Fruit fly (Drosophila melanogaster) whole organism, embryonic: ENCODE measurements around the gene CG42237.

Source experiments
- Awh ChIP-seq: fragments of 200-800 bp; sonication (Bioruptor generic); IDR thresholded peaks from 2 replicates; pipeline ENCODE4, ENCODE4 v1.3.6; 2022; ENCODE audit warnings: missing biosample characterization, missing genetic modification characterization
- C15 ChIP-seq: fragments of 200-800 bp; sonication (Bioruptor generic); IDR thresholded peaks from 3 replicates; pipeline ENCODE4 v1.3.6; 2022; ENCODE audit warnings: missing biosample characterization, missing genetic modification characterization
- CG1024 ChIP-seq: fragments of 200-800 bp; sonication (Bioruptor generic); IDR thresholded peaks from 2 replicates; pipeline ENCODE4 v1.3.6; 2022; ENCODE audit warnings: missing biosample characterization, missing genetic modification characterization
- CG10462 ChIP-seq: fragments of 200-800 bp; sonication (Bioruptor generic); optimal IDR thresholded peaks from 2 replicates; lab custom pipeline; 2016; ENCODE audit warnings: missing biosample characterization, missing genetic modification characterization
- CG10959 ChIP-seq: fragments of 200-800 bp; sonication (Bioruptor generic); IDR thresholded peaks from 2 replicates; pipeline ENCODE4 v1.3.6; 2022; ENCODE audit warnings: missing biosample characterization, missing genetic modification characterization
- CG11723 ChIP-seq: fragments of 200-800 bp; sonication (Bioruptor generic); optimal IDR thresholded peaks from 2 replicates; lab custom pipeline; 2017; ENCODE audit warnings: missing biosample characterization, mild to moderate bottlenecking, missing genetic modification characterization
- CG12219 ChIP-seq: fragments of 200-800 bp; sonication (Bioruptor generic); optimal IDR thresholded peaks from 3 replicates; lab custom pipeline; 2018; ENCODE audit warnings: missing biosample characterization, mild to moderate bottlenecking, missing genetic modification characterization
- CG13775 ChIP-seq: fragments of 200-800 bp; sonication (Bioruptor generic); optimal IDR thresholded peaks from 3 replicates; lab custom pipeline; 2017; ENCODE audit warnings: missing biosample characterization, mild to moderate bottlenecking, missing genetic modification characterization
- CG14965 ChIP-seq: fragments of 200-800 bp; sonication (Bioruptor generic); optimal IDR thresholded peaks from 2 replicates; lab custom pipeline; 2016; ENCODE audit warnings: missing biosample characterization, missing genetic modification characterization, borderline replicate concordance
- CG17328 ChIP-seq: fragments of 200-800 bp; sonication (Bioruptor generic); IDR thresholded peaks from 2 replicates; pipeline ENCODE4 v1.3.6; 2022; ENCODE audit warnings: missing biosample characterization, missing genetic modification characterization
- CG1792 ChIP-seq: fragments of 200-800 bp; sonication (Bioruptor generic); optimal IDR thresholded peaks from 2 replicates; lab custom pipeline; 2016; ENCODE audit warnings: missing biosample characterization, missing genetic modification characterization
- CG2875 ChIP-seq: fragments of 200-800 bp; sonication (Bioruptor generic); optimal IDR thresholded peaks from 2 replicates; lab custom pipeline; 2017; ENCODE audit warnings: missing biosample characterization, mild to moderate bottlenecking, missing genetic modification characterization, missing genetic modification reagents
- CG30403 ChIP-seq: fragments of 200-800 bp; sonication (Bioruptor generic); optimal IDR thresholded peaks from 3 replicates; lab custom pipeline; 2016; ENCODE audit warnings: missing biosample characterization, missing genetic modification characterization
- CG5953 ChIP-seq: fragments of 200-800 bp; sonication (Bioruptor generic); IDR thresholded peaks from 2 replicates; pipeline ENCODE4 v1.3.6; 2022; ENCODE audit warnings: missing biosample characterization, missing genetic modification characterization
- CG7372 ChIP-seq: fragments of 200-800 bp; sonication (Bioruptor generic); IDR thresholded peaks from 2 replicates; pipeline ENCODE4 v1.3.6; 2022; ENCODE audit warnings: missing biosample characterization, missing genetic modification characterization
- CG7839 ChIP-seq: fragments of 200-800 bp; sonication (Bioruptor generic); optimal IDR thresholded peaks from 3 replicates; lab custom pipeline; 2018; ENCODE audit warnings: missing biosample characterization, mild to moderate bottlenecking, missing genetic modification characterization, moderate library complexity
- CG7987 ChIP-seq: fragments of 200-800 bp; sonication (Bioruptor generic); optimal IDR thresholded peaks from 2 replicates; lab custom pipeline; 2018; ENCODE audit warnings: missing biosample characterization, mild to moderate bottlenecking, missing genetic modification characterization, moderate library complexity
- CG8089 ChIP-seq: fragments of 200-800 bp; sonication (Bioruptor generic); optimal IDR thresholded peaks from 3 replicates; lab custom pipeline; 2016; ENCODE audit warnings: missing biosample characterization, missing genetic modification characterization
- CG9727 ChIP-seq: fragments of 200-800 bp; sonication (Bioruptor generic); optimal IDR thresholded peaks from 3 replicates; lab custom pipeline; 2017; ENCODE audit warnings: missing biosample characterization, mild to moderate bottlenecking, missing genetic modification characterization
- Chrac-16 ChIP-seq: fragments of 200-800 bp; sonication (Bioruptor generic); optimal IDR thresholded peaks from 3 replicates; lab custom pipeline; 2016; ENCODE audit warnings: missing biosample characterization, missing genetic modification characterization
- H15 ChIP-seq: fragments of 200-800 bp; sonication (Bioruptor generic); IDR thresholded peaks from 3 replicates; pipeline ENCODE4 v1.3.6; 2022; ENCODE audit warnings: missing biosample characterization, missing genetic modification characterization
- HLH4C ChIP-seq: fragments of 200-800 bp; sonication (Bioruptor generic); IDR thresholded peaks from 3 replicates; pipeline ENCODE4 v1.3.6; 2022; ENCODE audit warnings: missing biosample characterization, missing genetic modification characterization; ENCODE audit not compliant: partially characterized antibody
- Kr ChIP-seq: fragments of 200-800 bp; sonication (Bioruptor generic); optimal IDR thresholded peaks from 2 replicates; lab custom pipeline; 2017; ENCODE audit warnings: missing biosample characterization, mild to moderate bottlenecking, missing genetic modification characterization
- Med ChIP-seq: fragments of 200-800 bp; sonication (Bioruptor generic); peaks from one replicate; lab custom pipeline; 2016; ENCODE audit warnings: missing biosample characterization, missing genetic modification characterization, mild to moderate bottlenecking, inconsistent platforms, moderate library complexity
- Myb ChIP-seq: fragments of 200-800 bp; sonication (Bioruptor generic); optimal IDR thresholded peaks from 2 replicates; lab custom pipeline; 2016; ENCODE audit warnings: missing biosample characterization, missing genetic modification characterization
- Poxn ChIP-seq: fragments of 200-800 bp; sonication (Bioruptor generic); IDR thresholded peaks from 2 replicates; pipeline ENCODE4 v1.3.6; 2022; ENCODE audit warnings: missing biosample characterization, missing genetic modification characterization
- Vsx1 ChIP-seq: fragments of 200-800 bp; sonication (Bioruptor generic); optimal IDR thresholded peaks from 2 replicates; lab custom pipeline; 2017; ENCODE audit warnings: missing biosample characterization, mild to moderate bottlenecking, missing genetic modification characterization, missing genetic modification reagents
- al ChIP-seq: fragments of 200-800 bp; sonication (Bioruptor generic); IDR thresholded peaks from 2 replicates; pipeline ENCODE4 v1.3.6; 2022; ENCODE audit warnings: missing biosample characterization, missing genetic modification characterization
- bsh ChIP-seq, 2 experiments: fragments of 200-800 bp; sonication (Bioruptor generic); optimal IDR thresholded peaks; 2 replicates each; lab custom pipeline; 2017 to 2018; ENCODE audit warnings: mild to moderate bottlenecking in 2 of 2, missing biosample characterization in 2 of 2, missing genetic modification characterization in 2 of 2, moderate library complexity in 1 of 2
- corto ChIP-seq: fragments of 200-800 bp; sonication (Bioruptor generic); optimal IDR thresholded peaks from 2 replicates; lab custom pipeline; 2016; ENCODE audit warnings: missing biosample characterization, mild to moderate bottlenecking, missing genetic modification characterization, moderate library complexity
- dm ChIP-seq: fragments of 200-800 bp; sonication (Bioruptor generic); optimal IDR thresholded peaks from 3 replicates; lab custom pipeline; 2016; ENCODE audit warnings: missing biosample characterization, missing genetic modification characterization
- dmrt99B ChIP-seq: fragments of 200-800 bp; sonication (Bioruptor generic); optimal IDR thresholded peaks from 2 replicates; lab custom pipeline; 2018; ENCODE audit warnings: missing biosample characterization, mild to moderate bottlenecking, missing genetic modification characterization, moderate library complexity
- ems ChIP-seq: fragments of 200-800 bp; sonication (Bioruptor generic); optimal IDR thresholded peaks from 3 replicates; lab custom pipeline; 2016; ENCODE audit warnings: missing biosample characterization, missing genetic modification characterization
- fd64A ChIP-seq: fragments of 200-800 bp; sonication (Bioruptor generic); optimal IDR thresholded peaks from 3 replicates; lab custom pipeline; 2018; ENCODE audit warnings: missing biosample characterization, mild to moderate bottlenecking, missing genetic modification characterization
- grn ChIP-seq: fragments of 200-800 bp; sonication (Bioruptor generic); optimal IDR thresholded peaks from 3 replicates; lab custom pipeline; 2017; ENCODE audit warnings: missing biosample characterization, missing genetic modification characterization
- gro ChIP-seq: fragments of 200-800 bp; sonication (Bioruptor generic); optimal IDR thresholded peaks from 2 replicates; lab custom pipeline; 2016; ENCODE audit warnings: missing biosample characterization, missing genetic modification characterization
- ind ChIP-seq: fragments of 200-800 bp; sonication (Bioruptor generic); optimal IDR thresholded peaks from 3 replicates; lab custom pipeline; 2016; ENCODE audit warnings: missing biosample characterization, missing genetic modification characterization
- kni ChIP-seq: fragments of 200-800 bp; sonication (Bioruptor generic); optimal IDR thresholded peaks from 3 replicates; lab custom pipeline; 2017; ENCODE audit warnings: mild to moderate bottlenecking, missing biosample characterization, missing genetic modification reagents, missing genetic modification characterization
- knrl ChIP-seq: fragments of 200-800 bp; sonication (Bioruptor generic); IDR thresholded peaks from 3 replicates; pipeline ENCODE4 v1.3.6; 2022; ENCODE audit warnings: missing biosample characterization, missing genetic modification characterization; ENCODE audit not compliant: partially characterized antibody
- pzg ChIP-seq: fragments of 200-800 bp; sonication (Bioruptor generic); optimal IDR thresholded peaks from 3 replicates; lab custom pipeline; 2018; ENCODE audit warnings: missing biosample characterization, mild to moderate bottlenecking, missing genetic modification characterization, moderate library complexity
- sens ChIP-seq: fragments of 200-800 bp; sonication (Bioruptor generic); peaks from one replicate; lab custom pipeline; 2016; ENCODE audit warnings: missing biosample characterization, missing genetic modification characterization
- shn ChIP-seq: fragments of 200-800 bp; sonication (Bioruptor generic); optimal IDR thresholded peaks from 3 replicates; lab custom pipeline; 2016; ENCODE audit warnings: missing biosample characterization, missing genetic modification characterization
- sim ChIP-seq: fragments of 200-800 bp; sonication (Bioruptor generic); IDR thresholded peaks from 2 replicates; pipeline ENCODE4 v1.3.6; 2022; ENCODE audit warnings: missing biosample characterization, missing genetic modification characterization
- slbo ChIP-seq: fragments of 200-800 bp; sonication (Bioruptor generic); IDR thresholded peaks from 2 replicates; pipeline ENCODE4 v1.3.6; 2022; ENCODE audit warnings: missing biosample characterization, missing genetic modification characterization
- toy ChIP-seq: fragments of 200-800 bp; sonication (Bioruptor generic); IDR thresholded peaks from 2 replicates; pipeline ENCODE4 v1.3.6; 2022; ENCODE audit warnings: missing biosample characterization, missing genetic modification characterization
- wdn ChIP-seq: fragments of 200-800 bp; sonication (Bioruptor generic); IDR thresholded peaks from 2 replicates; pipeline ENCODE4 v1.3.6; 2022; ENCODE audit warnings: missing biosample characterization, missing genetic modification characterization
- wor ChIP-seq: fragments of 200-800 bp; sonication (Bioruptor generic); IDR thresholded peaks from 2 replicates; pipeline ENCODE4 v1.3.6; 2022; ENCODE audit warnings: missing biosample characterization, missing genetic modification characterization
- zen2 ChIP-seq: fragments of 200-800 bp; sonication (Bioruptor generic); IDR thresholded peaks from 3 replicates; pipeline ENCODE4 v1.3.6; 2022; ENCODE audit warnings: missing biosample characterization, missing genetic modification characterization; ENCODE audit not compliant: partially characterized antibody

The CG42237 gene

dm6 chrX:13089375-13089774, 25.6 kb upstream of the CG42237 start (continued):
- TF ChIP-seq dmrt99B (no peak), CG7987 (GFP tag; lab: Kevin White, UChicago) (no peak), CG1792 (GFP tag; lab: Kevin White, UChicago) (no peak), CG14965 (GFP tag; lab: Kevin White, UChicago) (no peak), CG7839 (tag; lab: Kevin White, UChicago) (no peak), al (GFP tag; lab: Robert Waterston, UW) (no peak), CG30403 (GFP tag; lab: Kevin White, UChicago) (no peak), Poxn (no peak), corto (no peak), CG10462 (GFP tag; lab: Kevin White, UChicago) (no peak), wdn (GFP tag; lab: Robert Waterston, UW) (no peak), CG5953 (GFP tag; lab: Robert Waterston, UW) (0 out of 2 replicates have a peak, but pooled peaks have one; percentile 4), toy (GFP tag; lab: Robert Waterston, UW) (no peak), Kr (GFP tag; lab: Kevin White, UChicago) (no peak), wor (GFP tag; lab: Robert Waterston, UW) (no peak), CG2875 (GFP tag; lab: Kevin White, UChicago) (no peak), CG12219 (GFP tag; lab: Kevin White, UChicago) (no peak), knrl (no peak), H15 (GFP tag; lab: Robert Waterston, UW) (no peak), CG11723 (GFP tag; lab: Kevin White, UChicago) (no peak), bsh (GFP tag; optimal IDR thresholded peaks at IDR 0.05; lab: Kevin White, UChicago) (no peak), CG17328 (GFP tag; lab: Robert Waterston, UW) (peak; percentile 19; the same call in 1 of the 2 replicates), Myb (GFP tag; lab: Kevin White, UChicago) (no peak), pzg (GFP tag; lab: Kevin White, UChicago) (no peak), zen2 (GFP tag; lab: Robert Waterston, UW) (no peak), ind (GFP tag; lab: Kevin White, UChicago) (no peak), CG8089 (no peak), CG7372 (no peak), sens (GFP tag; lab: Kevin White, UChicago) (peak; percentile 32), CG13775 (GFP tag; lab: Kevin White, UChicago) (peak; percentile 96), Chrac-16 (GFP tag; lab: Kevin White, UChicago) (no peak), slbo (GFP tag; lab: Robert Waterston, UW) (no peak), Med (peak; percentile 41), CG9727 (GFP tag; lab: Kevin White, UChicago) (peak; percentile 23), sim (no peak), fd64A (GFP tag; lab: Kevin White, UChicago) (no peak), Awh (GFP tag; lab: Robert Waterston, UW) (0 out of 2 replicates have a peak, but pooled peaks have one; percentile 44), grn (no peak), shn (no peak), gro (GFP tag; lab: Kevin White, UChicago) (no peak), C15 (GFP tag; lab: Robert Waterston, UW) (no peak), Vsx1 (GFP tag; lab: Kevin White, UChicago) (no peak), CG10959 (GFP tag; lab: Robert Waterston, UW) (no peak), HLH4C (GFP tag; lab: Robert Waterston, UW) (no peak), CG1024 (GFP tag; lab: Robert Waterston, UW) (0 out of 2 replicates have a peak, but pooled peaks have one; percentile 4), dm (GFP tag; lab: Kevin White, UChicago) (no peak), kni (GFP tag; lab: Kevin White, UChicago) (no peak), ems (GFP tag; lab: Kevin White, UChicago) (no peak)
